Worm (Caenorhabditis elegans) whole organism, L4 larva: ENCODE measurements around the gene timm-17B.2.

ENCODE experiments used
- F49E8.2 ChIP-seq: sonication (generic microtip); optimal IDR thresholded peaks from 2 replicates; lab custom pipeline; 2016; ENCODE audit warnings: missing compliant biosample characterization, mild to moderate bottlenecking, missing genetic modification characterization, borderline replicate concordance
- T20F7.1 ChIP-seq: fragments of 200-800 bp; sonication (Bioruptor generic); optimal IDR thresholded peaks from 2 replicates; lab custom pipeline; 2018; ENCODE audit warnings: mild to moderate bottlenecking, missing genetic modification characterization, missing compliant biosample characterization
- Y105C5A.15 ChIP-seq: fragments of 200-800 bp; sonication (Bioruptor generic); IDR thresholded peaks from 2 replicates; pipeline ENCODE4 v1.3.6; 2022; ENCODE audit warnings: missing genetic modification characterization, missing compliant biosample characterization
- Y75B8A.6 ChIP-seq: fragments of 200-800 bp; sonication (Bioruptor generic); IDR thresholded peaks from 2 replicates; pipeline ENCODE4 v1.3.6; 2022; ENCODE audit warnings: missing genetic modification reagents, missing genetic modification characterization, missing compliant biosample characterization
- aha-1 ChIP-seq: fragments of 150-350 bp; peaks from one replicate; lab custom pipeline; 2014; ENCODE audit warnings: missing biosample characterization, missing genetic modification characterization
- aly-2 ChIP-seq: sonication (generic microtip); optimal IDR thresholded peaks from 2 replicates; lab custom pipeline; 2018; ENCODE audit warnings: missing biosample characterization, missing genetic modification characterization
- ama-1 ChIP-seq: fragments of 150-350 bp; optimal IDR thresholded peaks from 2 replicates; lab custom pipeline; 2014; ENCODE audit warnings: inconsistent platforms, mixed read lengths
- arid-1 ChIP-seq: fragments of 200-800 bp; sonication (Bioruptor generic); conservative IDR thresholded peaks from 2 replicates; pipeline ENCODE4 v1.3.6; 2022; ENCODE audit warnings: missing genetic modification reagents, missing genetic modification characterization, missing compliant biosample characterization
- attf-4 ChIP-seq: sonication (generic microtip); optimal IDR thresholded peaks from 3 replicates; lab custom pipeline; 2017; ENCODE audit warnings: missing biosample characterization, missing genetic modification characterization
- ceh-20 ChIP-seq: fragments of 200-800 bp; sonication (Bioruptor generic); IDR thresholded peaks from 2 replicates; pipeline ENCODE4 v1.3.6; 2022; ENCODE audit warnings: missing genetic modification reagents, missing genetic modification characterization, missing compliant biosample characterization
- ceh-28 ChIP-seq: fragments of 150-350 bp; optimal IDR thresholded peaks from 2 replicates; lab custom pipeline; 2014; ENCODE audit warnings: missing biosample characterization, missing genetic modification reagents, missing genetic modification characterization
- ceh-32 ChIP-seq: sonication (generic microtip); optimal IDR thresholded peaks from 2 replicates; lab custom pipeline; 2016; ENCODE audit warnings: mild to moderate bottlenecking, missing genetic modification characterization, missing compliant biosample characterization; ENCODE audit not compliant: poor library complexity
- cey-2 ChIP-seq: sonication (generic microtip); optimal IDR thresholded peaks from 3 replicates; lab custom pipeline; 2017; ENCODE audit warnings: missing genetic modification characterization, mild to moderate bottlenecking, missing compliant biosample characterization, antibody characterized with exemption, borderline replicate concordance; ENCODE audit not compliant: insufficient read depth
- daf-12 ChIP-seq: fragments of 150-350 bp; optimal IDR thresholded peaks from 2 replicates; lab custom pipeline; 2014; ENCODE audit warnings: missing biosample characterization, missing genetic modification reagents, missing genetic modification characterization
- dmd-6 ChIP-seq: fragments of 200-800 bp; sonication (Bioruptor generic); IDR thresholded peaks from 2 replicates; pipeline ENCODE4 v1.3.6; 2022; ENCODE audit warnings: missing genetic modification reagents, missing genetic modification characterization, missing compliant biosample characterization
- dmd-8 ChIP-seq: fragments of 200-800 bp; sonication (Bioruptor generic); IDR thresholded peaks from 2 replicates; pipeline ENCODE4 v1.3.6; 2022; ENCODE audit warnings: missing genetic modification characterization, missing compliant biosample characterization
- dmd-9 ChIP-seq: fragments of 200-800 bp; sonication (Bioruptor generic); IDR thresholded peaks from 2 replicates; pipeline ENCODE4 v1.3.6; 2022; ENCODE audit warnings: missing genetic modification reagents, missing genetic modification characterization, missing compliant biosample characterization
- duxl-1 ChIP-seq: sonication (generic microtip); optimal IDR thresholded peaks from 2 replicates; lab custom pipeline; 2016; ENCODE audit warnings: mild to moderate bottlenecking, missing genetic modification characterization, moderate library complexity, missing compliant biosample characterization; ENCODE audit not compliant: poor library complexity
- dve-1 ChIP-seq: sonication (generic microtip); optimal IDR thresholded peaks from 2 replicates; lab custom pipeline; 2017; ENCODE audit warnings: antibody characterized with exemption, mild to moderate bottlenecking, missing genetic modification characterization, missing compliant biosample characterization; ENCODE audit not compliant: insufficient read depth
- egl-43 ChIP-seq: fragments of 200-800 bp; sonication (Bioruptor generic); IDR thresholded peaks from 2 replicates; pipeline ENCODE4 v1.3.6; 2022; ENCODE audit warnings: missing genetic modification reagents, missing genetic modification characterization, missing compliant biosample characterization
- fkh-10 ChIP-seq: fragments of 150-350 bp; optimal IDR thresholded peaks from 2 replicates; lab custom pipeline; 2014; ENCODE audit warnings: missing biosample characterization, missing genetic modification reagents, missing genetic modification characterization
- lin-13 ChIP-seq: fragments of 150-350 bp; optimal IDR thresholded peaks from 2 replicates; lab custom pipeline; 2014; ENCODE audit warnings: missing biosample characterization, missing genetic modification reagents, missing genetic modification characterization
- lin-15B ChIP-seq: fragments of 150-350 bp; sonication (generic microtip); optimal IDR thresholded peaks from 3 replicates; lab custom pipeline; 2014; ENCODE audit warnings: missing biosample characterization, missing genetic modification characterization
- lir-3 ChIP-seq: sonication (generic microtip); optimal IDR thresholded peaks from 2 replicates; lab custom pipeline; 2016; ENCODE audit warnings: mild to moderate bottlenecking, missing genetic modification characterization, missing compliant biosample characterization
- lsy-2 ChIP-seq, 2 experiments: fragments of 150-350 bp in 1 of 2; sonication (generic microtip) in 1 of 2; optimal IDR thresholded peaks; 2 replicates each; lab custom pipeline; 2014 to 2017; ENCODE audit warnings: missing biosample characterization in 2 of 2, missing genetic modification characterization in 2 of 2
- mdl-1 ChIP-seq, 2 experiments: fragments of 150-350 bp in 1 of 2; sonication (generic microtip) in 1 of 2; optimal IDR thresholded peaks; 2 replicates each; lab custom pipeline; 2014 to 2017; ENCODE audit warnings: missing biosample characterization in 2 of 2, missing genetic modification characterization in 2 of 2
- mdt-29 ChIP-seq: fragments of 200-800 bp; sonication (Bioruptor generic); IDR thresholded peaks from 2 replicates; pipeline ENCODE4 v1.3.6; 2022; ENCODE audit warnings: missing genetic modification reagents, missing genetic modification characterization, missing compliant biosample characterization
- mes-2 ChIP-seq: sonication (generic microtip); optimal IDR thresholded peaks from 2 replicates; lab custom pipeline; 2016; ENCODE audit warnings: missing genotype, mild to moderate bottlenecking, missing genetic modification characterization, missing compliant biosample characterization; ENCODE audit not compliant: poor library complexity, severe bottlenecking
- nhr-237 ChIP-seq: sonication (generic microtip); optimal IDR thresholded peaks from 2 replicates; lab custom pipeline; 2017; ENCODE audit warnings: missing biosample characterization, missing genetic modification characterization
- nhr-25 ChIP-seq: sonication (generic microtip); optimal IDR thresholded peaks from 2 replicates; lab custom pipeline; 2017; ENCODE audit warnings: missing genetic modification characterization, mild to moderate bottlenecking, missing compliant biosample characterization, antibody characterized with exemption, moderate library complexity, borderline replicate concordance; ENCODE audit not compliant: insufficient read depth
- nhr-28 ChIP-seq: fragments of 150-350 bp; optimal IDR thresholded peaks from 2 replicates; lab custom pipeline; 2014; ENCODE audit warnings: missing biosample characterization, missing genetic modification characterization
- nhr-42 ChIP-seq: fragments of 200-800 bp; sonication (Bioruptor generic); IDR thresholded peaks from 2 replicates; pipeline ENCODE4 v1.3.6; 2022; ENCODE audit warnings: missing genetic modification characterization, missing compliant biosample characterization
- nhr-48 ChIP-seq: sonication (generic microtip); optimal IDR thresholded peaks from 2 replicates; lab custom pipeline; 2016; ENCODE audit warnings: mild to moderate bottlenecking, missing genetic modification characterization, missing compliant biosample characterization
- nhr-6 ChIP-seq: fragments of 150-350 bp; optimal IDR thresholded peaks from 2 replicates; lab custom pipeline; 2014; ENCODE audit warnings: missing biosample characterization, missing genetic modification characterization
- nhr-76 ChIP-seq: fragments of 150-350 bp; optimal IDR thresholded peaks from 2 replicates; lab custom pipeline; 2014; ENCODE audit warnings: missing biosample characterization, missing genetic modification characterization
- nhr-77 ChIP-seq: fragments of 150-350 bp; optimal IDR thresholded peaks from 2 replicates; lab custom pipeline; 2014; ENCODE audit warnings: missing biosample characterization, missing genetic modification characterization
- rbr-2 ChIP-seq: sonication (generic microtip); optimal IDR thresholded peaks from 2 replicates; lab custom pipeline; 2016; ENCODE audit warnings: missing genotype, missing genetic modification characterization, missing compliant biosample characterization
- saeg-2 ChIP-seq: fragments of 200-800 bp; sonication (Bioruptor generic); IDR thresholded peaks from 2 replicates; pipeline ENCODE4 v1.3.6; 2022; ENCODE audit warnings: missing genetic modification reagents, missing genetic modification characterization, missing compliant biosample characterization
- sdz-12 ChIP-seq: fragments of 200-800 bp; sonication (Bioruptor generic); optimal IDR thresholded peaks from 2 replicates; lab custom pipeline; 2018; ENCODE audit warnings: mild to moderate bottlenecking, missing genetic modification characterization, missing compliant biosample characterization
- snpc-4 ChIP-seq: fragments of 150-350 bp; optimal IDR thresholded peaks from 2 replicates; lab custom pipeline; 2014; ENCODE audit warnings: missing biosample characterization, missing genetic modification characterization
- spr-3 ChIP-seq: fragments of 200-800 bp; sonication (Bioruptor generic); optimal IDR thresholded peaks from 2 replicates; lab custom pipeline; 2018; ENCODE audit warnings: mild to moderate bottlenecking, missing genetic modification characterization, missing compliant biosample characterization
- tra-1 ChIP-seq: fragments of 200-800 bp; sonication (Bioruptor generic); IDR thresholded peaks from 2 replicates; pipeline ENCODE4 v1.3.6; 2022; ENCODE audit warnings: missing genetic modification reagents, missing genetic modification characterization, missing compliant biosample characterization
- unc-130 ChIP-seq: sonication (generic microtip); optimal IDR thresholded peaks from 2 replicates; lab custom pipeline; 2016; ENCODE audit warnings: missing genetic modification reagents, missing genetic modification characterization, missing compliant biosample characterization
- unc-39 ChIP-seq: sonication (generic microtip); optimal IDR thresholded peaks from 2 replicates; lab custom pipeline; 2017; ENCODE audit warnings: missing biosample characterization, missing genetic modification characterization
- zfp-3 ChIP-seq: fragments of 200-800 bp; sonication (Bioruptor generic); conservative IDR thresholded peaks from 2 replicates; pipeline ENCODE4 v1.3.6; 2022; ENCODE audit warnings: missing genetic modification reagents, missing genetic modification characterization, missing compliant biosample characterization
- ztf-11 ChIP-seq: fragments of 150-350 bp; optimal IDR thresholded peaks from 2 replicates; lab custom pipeline; 2014; ENCODE audit warnings: missing biosample characterization, missing genetic modification characterization
- ztf-7 ChIP-seq: fragments of 150-350 bp; optimal IDR thresholded peaks from 2 replicates; lab custom pipeline; 2014; ENCODE audit warnings: missing biosample characterization, missing genetic modification characterization

timm-17B.2 gene

ce11 chrIV:8431567-8432458 lies 35.4 kb downstream of the timm-17B.2 start (continued):
- TF ChIP-seq snpc-4 (tag; lab: Kevin White, UChicago), result peak; percentile 45
- TF ChIP-seq cey-2, result no peak
- 0 out of 2 replicates have a peak, but pooled peaks have one; percentile 17 for TF ChIP-seq Y75B8A.6 (GFP tag; lab: Robert Waterston, UW)
- peak; percentile 73 for TF ChIP-seq egl-43 (GFP tag; lab: Robert Waterston, UW)
- TF ChIP-seq lin-15B (tag; lab: Kevin White, UChicago), result peak; percentile 2
- peak; percentile 92 for TF ChIP-seq nhr-42
- TF ChIP-seq F49E8.2 (tag; lab: Kevin White, UChicago), result no peak
- no peak for TF ChIP-seq aly-2 (tag; lab: Kevin White, UChicago)
- TF ChIP-seq nhr-48, result no peak
- TF ChIP-seq attf-4 (tag; lab: Kevin White, UChicago), result no peak
- peak; percentile 62 to 89 for TF ChIP-seq lsy-2 (tag; optimal IDR thresholded peaks at IDR 0.05; lab: Kevin White, UChicago)
- no peak for TF ChIP-seq nhr-237 (tag; lab: Kevin White, UChicago)
- no peak; the same call in 1 of the 2 replicates for TF ChIP-seq dmd-9 (GFP tag; lab: Robert Waterston, UW)
- TF ChIP-seq rbr-2 (tag; lab: Kevin White, UChicago), result peak; percentile 24

ce11 chrIV:8432709-8433108 lies 36.3 kb downstream of the timm-17B.2 start, which contains the start of the genes T26A8.4 and pdtf-1:
Gene T26A8.4, minus strand, starts transcription at chrIV:8432893.
Gene pdtf-1, plus strand, starts transcription at chrIV:8433038.
- TF ChIP-seq ztf-11 (tag; lab: Kevin White, UChicago) (no peak), ama-1 (lab: Kevin White, UChicago) (peak; percentile 91), nhr-6 (tag; lab: Kevin White, UChicago) (peak; percentile 99), mes-2 (peak; percentile 94), cey-2 (no peak), zfp-3 (GFP tag; lab: Robert Waterston, UW) (peak; percentile 80), nhr-28 (tag; lab: Kevin White, UChicago) (peak; percentile 86), tra-1 (peak; percentile 75), mdt-29 (peak; percentile 66), spr-3 (no peak), unc-130 (peak; percentile 82), nhr-76 (tag; lab: Kevin White, UChicago) (peak; percentile 24), lir-3 (tag; lab: Kevin White, UChicago) (peak; percentile 37), nhr-77 (tag; lab: Kevin White, UChicago) (peak; percentile 95), T20F7.1 (peak; percentile 80), unc-39 (tag; lab: Kevin White, UChicago) (no peak), duxl-1 (tag; lab: Kevin White, UChicago) (peak; percentile 75), dmd-8 (GFP tag; lab: Robert Waterston, UW) (no peak), aha-1 (peak; percentile 100), sdz-12 (GFP tag; lab: Kevin White, UChicago) (no peak), saeg-2 (GFP tag; lab: Robert Waterston, UW) (peak; percentile 66; the same call in 1 of the 2 replicates), ceh-32 (tag; lab: Kevin White, UChicago) (no peak), lin-15B (tag; lab: Kevin White, UChicago) (peak; percentile 50), daf-12 (tag; lab: Kevin White, UChicago) (no peak), ztf-7 (tag; lab: Kevin White, UChicago) (peak; percentile 68), fkh-10 (peak; percentile 92), dve-1 (tag; lab: Kevin White, UChicago) (peak; percentile 98), arid-1 (GFP tag; lab: Robert Waterston, UW) (peak; percentile 87), dmd-6 (GFP tag; lab: Robert Waterston, UW) (peak; percentile 79), lin-13 (GFP tag; lab: Kevin White, UChicago) (peak; percentile 95), rbr-2 (tag; lab: Kevin White, UChicago) (peak; percentile 89), Y105C5A.15 (GFP tag; lab: Robert Waterston, UW) (no peak), mdl-1 (tag; optimal IDR thresholded peaks at IDR 0.05; lab: Kevin White, UChicago) (peak; percentile 82 to 97), ceh-20 (GFP tag; lab: Robert Waterston, UW) (peak; percentile 88), nhr-25 (tag; lab: Kevin White, UChicago) (peak; percentile 91), attf-4 (tag; lab: Kevin White, UChicago) (no peak), ceh-28 (tag; lab: Kevin White, UChicago) (no peak)
